Fruit fly (Drosophila melanogaster): ENCODE data around the gene mst.
A peak's percentile ranks its signal among the peaks of the same experiment; 100 is the strongest.

The mst gene

dm6 chrX:21388734-21389133 lies at the start of gene mst:
Gene mst (plus strand): TSS chrX:21388977.
- TF ChIP-seq CG8478 (optimal IDR thresholded peaks at IDR 0.05) (no peak), pan (optimal IDR thresholded peaks at IDR 0.05) (no peak), psq (optimal IDR thresholded peaks at IDR 0.05) (no peak), EcR (GFP tag; optimal IDR thresholded peaks at IDR 0.05) (no peak), Dll (optimal IDR thresholded peaks at IDR 0.05) (no peak), usp (GFP tag; optimal IDR thresholded peaks at IDR 0.05) (no peak)

- TF ChIP-seq pan (optimal IDR thresholded peaks at IDR 0.05) (no peak), EcR (GFP tag; optimal IDR thresholded peaks at IDR 0.05) (no peak), psq (optimal IDR thresholded peaks at IDR 0.05) (no peak), usp (GFP tag; optimal IDR thresholded peaks at IDR 0.05) (no peak), CG8478 (optimal IDR thresholded peaks at IDR 0.05) (no peak), Dll (optimal IDR thresholded peaks at IDR 0.05) (no peak)
Measured at dm6 chrX:21339476-21339931, 49.3 kb upstream of the mst start, which contains the start of the genes tty and fliI. Gene tty (minus strand): TSS chrX:21339676. Gene fliI (plus strand): TSS chrX:21339741.

- TF ChIP-seq EcR (GFP tag; optimal IDR thresholded peaks at IDR 0.05) (no peak), psq (optimal IDR thresholded peaks at IDR 0.05) (no peak), CG8478 (optimal IDR thresholded peaks at IDR 0.05) (no peak), usp (GFP tag; optimal IDR thresholded peaks at IDR 0.05) (no peak)
Measured at dm6 chrX:21345036-21345500, 43.7 kb upstream of the mst start, which contains the start of gene dod. Gene dod (plus strand): TSS chrX:21345358.

- TF ChIP-seq Dll (optimal IDR thresholded peaks at IDR 0.05) (no peak), usp (GFP tag; optimal IDR thresholded peaks at IDR 0.05) (no peak), psq (optimal IDR thresholded peaks at IDR 0.05) (no peak), EcR (GFP tag; optimal IDR thresholded peaks at IDR 0.05) (no peak), pan (optimal IDR thresholded peaks at IDR 0.05) (no peak), CG8478 (optimal IDR thresholded peaks at IDR 0.05) (no peak)
Measured at dm6 chrX:21349800-21350309, 38.9 kb upstream of the mst start, which contains the start of the genes peng and sol. Gene peng (minus strand): TSS chrX:21349843. Gene sol (plus strand): TSS chrX:21350280.

- TF ChIP-seq Dll (optimal IDR thresholded peaks at IDR 0.05) (no peak), CG8478 (optimal IDR thresholded peaks at IDR 0.05) (peak; percentile 52)
Measured at dm6 chrX:21351210-21351824, 37.5 kb upstream of the mst start.

dm6 chrX:21353541-21353940 lies 35.2 kb upstream of the mst start:
- TF ChIP-seq Dll (optimal IDR thresholded peaks at IDR 0.05) (no peak), pan (optimal IDR thresholded peaks at IDR 0.05) (no peak), usp (GFP tag; optimal IDR thresholded peaks at IDR 0.05) (no peak), EcR (GFP tag; optimal IDR thresholded peaks at IDR 0.05) (no peak), CG8478 (optimal IDR thresholded peaks at IDR 0.05) (no peak), psq (optimal IDR thresholded peaks at IDR 0.05) (no peak)

dm6 chrX:21357810-21358671 lies 30.7 kb upstream of the mst start, which contains the start of gene Septin1:
Gene Septin1 (plus strand): TSS chrX:21358286.
- no peak for TF ChIP-seq CG8478 (optimal IDR thresholded peaks at IDR 0.05)
- no peak for TF ChIP-seq Dll (optimal IDR thresholded peaks at IDR 0.05)
- no peak for TF ChIP-seq psq (optimal IDR thresholded peaks at IDR 0.05)
- no peak for TF ChIP-seq pan (optimal IDR thresholded peaks at IDR 0.05)
- TF ChIP-seq usp (GFP tag; optimal IDR thresholded peaks at IDR 0.05): no peak
- no peak for TF ChIP-seq EcR (GFP tag; optimal IDR thresholded peaks at IDR 0.05)

- TF ChIP-seq EcR (GFP tag; optimal IDR thresholded peaks at IDR 0.05) (no peak), pan (optimal IDR thresholded peaks at IDR 0.05) (no peak), Dll (optimal IDR thresholded peaks at IDR 0.05) (no peak), psq (optimal IDR thresholded peaks at IDR 0.05) (no peak), CG8478 (optimal IDR thresholded peaks at IDR 0.05) (no peak), usp (GFP tag; optimal IDR thresholded peaks at IDR 0.05) (no peak)
Measured at dm6 chrX:21362878-21363277, 25.9 kb upstream of the mst start, which contains the start of the genes bbx and waw. Gene bbx (plus strand): TSS chrX:21363028. Gene waw (plus strand): TSS chrX:21363028.

dm6 chrX:21365421-21365820 lies 23.4 kb upstream of the mst start:
- no peak for TF ChIP-seq pan (optimal IDR thresholded peaks at IDR 0.05)
- no peak for TF ChIP-seq usp (GFP tag; optimal IDR thresholded peaks at IDR 0.05)
- no peak for TF ChIP-seq psq (optimal IDR thresholded peaks at IDR 0.05)
- TF ChIP-seq Dll (optimal IDR thresholded peaks at IDR 0.05): no peak
- no peak for TF ChIP-seq CG8478 (optimal IDR thresholded peaks at IDR 0.05)

- TF ChIP-seq CG8478 (optimal IDR thresholded peaks at IDR 0.05) (no peak), usp (GFP tag; optimal IDR thresholded peaks at IDR 0.05) (no peak), EcR (GFP tag; optimal IDR thresholded peaks at IDR 0.05) (no peak), psq (optimal IDR thresholded peaks at IDR 0.05) (no peak), pan (optimal IDR thresholded peaks at IDR 0.05) (no peak), Dll (optimal IDR thresholded peaks at IDR 0.05) (no peak)
Measured at dm6 chrX:21366311-21366990, 22.3 kb upstream of the mst start.

- TF ChIP-seq EcR (GFP tag; optimal IDR thresholded peaks at IDR 0.05): no peak
- peak; percentile 59 for TF ChIP-seq CG8478 (optimal IDR thresholded peaks at IDR 0.05)
- no peak for TF ChIP-seq Dll (optimal IDR thresholded peaks at IDR 0.05)
- no peak for TF ChIP-seq psq (optimal IDR thresholded peaks at IDR 0.05)
Measured at dm6 chrX:21367363-21368072, 21.3 kb upstream of the mst start.
